Worm (Caenorhabditis elegans) whole organism, L3 larva: ENCODE results near the gene med-2.

Experiments
- aly-2 ChIP-seq: fragments of 150-350 bp; optimal IDR thresholded peaks from 2 replicates; lab custom pipeline; 2014; ENCODE audit warnings: missing biosample characterization, missing genetic modification characterization
- daf-12 ChIP-seq: fragments of 150-350 bp; optimal IDR thresholded peaks from 2 replicates; lab custom pipeline; 2014; ENCODE audit warnings: missing biosample characterization, missing genetic modification reagents, missing genetic modification characterization
- egl-27 ChIP-seq: sonication (generic microtip); optimal IDR thresholded peaks from 4 replicates; lab custom pipeline; 2017; ENCODE audit warnings: missing biosample characterization, missing genetic modification reagents, missing genetic modification characterization
- egl-5 ChIP-seq: fragments of 150-350 bp; optimal IDR thresholded peaks from 2 replicates; lab custom pipeline; 2017; ENCODE audit warnings: missing biosample characterization, missing genetic modification reagents, missing genetic modification characterization, inconsistent platforms
- elt-2 ChIP-seq: sonication (generic microtip); optimal IDR thresholded peaks from 2 replicates; lab custom pipeline; 2016; ENCODE audit warnings: missing genetic modification reagents, mild to moderate bottlenecking, missing genetic modification characterization, missing compliant biosample characterization
- eor-1 ChIP-seq, 2 experiments: fragments of 150-350 bp; optimal IDR thresholded peaks; 2 replicates each; lab custom pipeline; 2014 to 2018; ENCODE audit warnings: missing biosample characterization in 2 of 2, missing genetic modification characterization in 2 of 2
- fkh-10 ChIP-seq: sonication (generic microtip); optimal IDR thresholded peaks from 2 replicates; lab custom pipeline; 2017; ENCODE audit warnings: missing biosample characterization, missing genetic modification reagents, missing genetic modification characterization
- fos-1 ChIP-seq: fragments of 150-350 bp; optimal IDR thresholded peaks from 2 replicates; lab custom pipeline; 2014; ENCODE audit warnings: missing biosample characterization, missing genetic modification characterization
- jun-1 ChIP-seq: fragments of 150-350 bp; optimal IDR thresholded peaks from 2 replicates; lab custom pipeline; 2014; ENCODE audit warnings: missing biosample characterization, missing genetic modification reagents, missing genetic modification characterization
- lin-15B ChIP-seq: fragments of 150-350 bp; optimal IDR thresholded peaks from 2 replicates; lab custom pipeline; 2014; ENCODE audit warnings: missing biosample characterization, missing genetic modification characterization
- lin-39 ChIP-seq: fragments of 150-350 bp; optimal IDR thresholded peaks from 2 replicates; lab custom pipeline; 2018; ENCODE audit warnings: missing biosample characterization, missing genetic modification reagents, missing genetic modification characterization
- mdl-1 ChIP-seq: fragments of 150-350 bp; optimal IDR thresholded peaks from 2 replicates; lab custom pipeline; 2014; ENCODE audit warnings: missing biosample characterization, missing genetic modification characterization
- nfya-1 ChIP-seq: sonication (generic microtip); optimal IDR thresholded peaks from 2 replicates; lab custom pipeline; 2017; ENCODE audit warnings: missing genetic modification characterization, mild to moderate bottlenecking, missing compliant biosample characterization, antibody characterized with exemption, moderate library complexity; ENCODE audit not compliant: insufficient read depth
- nhr-12 ChIP-seq: fragments of 150-350 bp; optimal IDR thresholded peaks from 2 replicates; lab custom pipeline; 2014; ENCODE audit warnings: missing biosample characterization, missing genetic modification characterization
- nhr-23 ChIP-seq: fragments of 150-350 bp; optimal IDR thresholded peaks from 2 replicates; lab custom pipeline; 2014; ENCODE audit warnings: missing biosample characterization, missing genetic modification reagents, missing genetic modification characterization
- nhr-237 ChIP-seq: fragments of 150-350 bp; optimal IDR thresholded peaks from 2 replicates; lab custom pipeline; 2014; ENCODE audit warnings: missing biosample characterization, missing genetic modification characterization
- nhr-25 ChIP-seq: sonication (generic microtip); optimal IDR thresholded peaks from 2 replicates; lab custom pipeline; 2017; ENCODE audit warnings: missing biosample characterization, missing genetic modification characterization
- nhr-43 ChIP-seq: sonication (generic microtip); optimal IDR thresholded peaks from 2 replicates; lab custom pipeline; 2016; ENCODE audit warnings: mild to moderate bottlenecking, missing genetic modification characterization, missing compliant biosample characterization; ENCODE audit not compliant: poor library complexity, severe bottlenecking
- nhr-76 ChIP-seq: fragments of 150-350 bp; sonication (generic microtip); optimal IDR thresholded peaks from 5 replicates; lab custom pipeline; 2014; ENCODE audit warnings: missing biosample characterization, missing genetic modification characterization
- nhr-77 ChIP-seq: fragments of 150-350 bp; optimal IDR thresholded peaks from 2 replicates; lab custom pipeline; 2014; ENCODE audit warnings: missing biosample characterization, missing genetic modification characterization
- pha-4 ChIP-seq: fragments of 150-350 bp; optimal IDR thresholded peaks from 2 replicates; lab custom pipeline; 2014; ENCODE audit warnings: missing biosample characterization, missing genetic modification reagents, missing genetic modification characterization
- tbx-2 ChIP-seq: sonication (generic microtip); optimal IDR thresholded peaks from 2 replicates; lab custom pipeline; 2016; ENCODE audit warnings: mild to moderate bottlenecking, missing genetic modification characterization, missing compliant biosample characterization
- unc-62 ChIP-seq: fragments of 150-350 bp; sonication (generic microtip); optimal IDR thresholded peaks from 4 replicates; lab custom pipeline; 2014; ENCODE audit warnings: missing biosample characterization, missing genetic modification reagents, missing genetic modification characterization
- ztf-11 ChIP-seq: fragments of 150-350 bp; optimal IDR thresholded peaks from 2 replicates; lab custom pipeline; 2014; ENCODE audit warnings: missing biosample characterization, missing genetic modification characterization

The med-2 gene

DNA sequence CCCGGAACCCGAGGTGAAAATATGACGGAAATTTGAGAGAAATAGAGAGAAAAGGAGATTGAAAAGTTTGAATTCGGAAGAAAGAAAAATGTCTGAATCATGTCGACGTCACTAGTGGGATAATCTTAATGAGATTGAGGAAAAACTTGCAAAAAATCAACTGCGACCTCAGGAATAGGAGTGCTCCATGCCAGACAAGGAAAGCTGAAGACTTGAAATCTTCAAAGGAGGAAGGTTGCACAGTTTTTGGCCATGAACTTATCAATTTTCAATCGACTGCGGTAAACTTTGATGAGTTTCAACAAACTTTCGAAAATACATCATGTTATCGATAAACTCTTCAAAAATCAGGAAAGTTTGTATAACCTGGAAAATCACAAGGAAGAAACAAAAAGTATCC lies 28.1 kb downstream of the med-2 start, which contains the start of gene pdf-1:
Gene pdf-1 (minus strand): TSS at position 101 of the 400 bp plus-strand sequence.
- TF ChIP-seq nhr-12 (tag; lab: Kevin White, UChicago) (no peak), nhr-76 (tag; lab: Kevin White, UChicago) (no peak), jun-1 (no peak), nhr-43 (no peak), tbx-2 (tag; lab: Kevin White, UChicago) (no peak)
- TF ChIP-seq, all 47 proteins: peak for 0

ce11 chrIII:6914840-6915239 lies 30.5 kb downstream of the med-2 start:
- TF ChIP-seq fkh-10 = peak; percentile 31
- no peak for TF ChIP-seq lin-39

ce11 chrIII:6928725-6929124 lies 44.4 kb downstream of the med-2 start, which contains the start of gene flap-1:
TSS of gene flap-1 (minus strand) at chrIII:6928825.
- TF ChIP-seq nfya-1 (tag; lab: Kevin White, UChicago) (no peak), nhr-77 (tag; lab: Kevin White, UChicago) (no peak), egl-27 (tag; lab: Kevin White, UChicago) (no peak), aly-2 (no peak), lin-15B (no peak), nhr-25 (tag; lab: Kevin White, UChicago) (no peak), egl-5 (tag; lab: Kevin White, UChicago) (no peak), daf-12 (tag; lab: Kevin White, UChicago) (no peak), mdl-1 (tag; lab: Kevin White, UChicago) (no peak), nhr-237 (tag; lab: Kevin White, UChicago) (no peak)
- TF ChIP-seq, all 47 proteins: peak for 0

DNA sequence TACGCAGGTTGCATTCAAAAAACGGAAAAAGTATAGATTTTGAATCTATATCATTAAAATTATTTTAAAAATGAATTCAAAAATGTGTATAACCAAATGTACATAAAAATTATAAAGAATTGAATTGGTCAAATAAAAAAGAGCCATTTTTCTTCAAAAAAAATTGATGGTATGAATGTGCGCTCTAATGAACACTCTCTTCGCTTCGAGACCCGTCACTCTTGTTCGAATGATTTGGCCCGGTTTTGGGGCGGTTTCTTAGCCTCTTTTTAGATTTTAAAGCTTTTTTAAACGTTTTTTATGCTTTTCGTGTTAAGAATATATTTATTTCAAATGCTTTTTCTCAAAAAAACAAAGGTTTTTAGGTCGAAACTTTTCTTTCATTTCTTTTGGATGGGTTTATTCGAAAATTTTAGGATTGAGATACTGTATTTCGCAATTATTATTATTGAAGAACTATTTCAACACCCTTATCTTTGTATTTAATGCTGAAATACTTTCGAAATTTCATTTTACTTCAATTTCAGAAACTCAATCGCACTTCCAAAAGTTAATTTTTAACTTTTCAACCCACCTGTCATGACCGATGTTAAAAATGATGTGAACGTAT lies 45.4 kb downstream of the med-2 start, which contains the start of gene inf-1:
Gene inf-1 (plus strand): TSS at position 577 of the 610 bp plus-strand sequence.
- TF ChIP-seq nfya-1 (tag; lab: Kevin White, UChicago) = peak; percentile 71
- TF ChIP-seq elt-2 (tag; lab: Kevin White, UChicago) = peak; percentile 10
- no peak for TF ChIP-seq ztf-11 (tag; lab: Kevin White, UChicago)
- peak; percentile 92 for TF ChIP-seq lin-15B
- peak; percentile 15 for TF ChIP-seq lin-39
- no peak for TF ChIP-seq fos-1 (tag; lab: Kevin White, UChicago)
- peak; percentile 68 for TF ChIP-seq pha-4 (tag; lab: Kevin White, UChicago)
- TF ChIP-seq egl-5 (tag; lab: Kevin White, UChicago) = no peak
- peak; percentile 32 for TF ChIP-seq nhr-23 (tag; lab: Kevin White, UChicago)
- TF ChIP-seq, all 47 proteins: peak for 6

ce11 chrIII:6931896-6932295 lies 47.6 kb downstream of the med-2 start, which contains the start of gene byn-1:
TSS of gene byn-1 (plus strand) at chrIII:6932001.
- no peak for TF ChIP-seq unc-62 (GFP tag; lab: Kevin White, UChicago)
- TF ChIP-seq eor-1 (tag; optimal IDR thresholded peaks at IDR 0.05; lab: Kevin White, UChicago) = no peak
- TF ChIP-seq lin-15B = no peak
